Worm (Caenorhabditis elegans) whole organism, L1 larva: ENCODE measurements around the gene R07B1.8.

Source experiments
- C04F5.9 ChIP-seq: sonication (generic microtip); optimal IDR thresholded peaks from 2 replicates; lab custom pipeline; 2016; ENCODE audit warnings: missing genetic modification characterization, missing compliant biosample characterization
- C16A3.4 ChIP-seq: fragments of 150-350 bp; optimal IDR thresholded peaks from 2 replicates; lab custom pipeline; 2014; ENCODE audit warnings: missing biosample characterization, missing genetic modification characterization
- aha-1 ChIP-seq: fragments of 150-350 bp; optimal IDR thresholded peaks from 2 replicates; lab custom pipeline; 2014; ENCODE audit warnings: missing biosample characterization, missing genetic modification characterization
- alr-1 ChIP-seq: fragments of 200-800 bp; sonication (Bioruptor generic); optimal IDR thresholded peaks from 2 replicates; lab custom pipeline; 2018; ENCODE audit warnings: borderline replicate concordance, mild to moderate bottlenecking, missing genetic modification characterization, missing compliant biosample characterization
- blmp-1 ChIP-seq: fragments of 150-350 bp; optimal IDR thresholded peaks from 2 replicates; lab custom pipeline; 2014; ENCODE audit warnings: missing biosample characterization, missing genetic modification characterization
- ceh-63 ChIP-seq: fragments of 200-800 bp; sonication (Bioruptor generic); optimal IDR thresholded peaks from 2 replicates; lab custom pipeline; 2018; ENCODE audit warnings: mild to moderate bottlenecking, missing genetic modification characterization, missing compliant biosample characterization
- ceh-8 ChIP-seq: fragments of 200-800 bp; sonication (Bioruptor generic); optimal IDR thresholded peaks from 2 replicates; lab custom pipeline; 2018; ENCODE audit warnings: mild to moderate bottlenecking, missing genetic modification characterization, moderate library complexity, missing compliant biosample characterization
- ces-1 ChIP-seq: fragments of 150-350 bp; optimal IDR thresholded peaks from 2 replicates; lab custom pipeline; 2014; ENCODE audit warnings: missing biosample characterization, missing genetic modification reagents, missing genetic modification characterization
- dpl-1 ChIP-seq, 3 experiments: fragments of 150-350 bp in 2 of 3; sonication (generic microtip) in 1 of 3; optimal IDR thresholded peaks; 2 replicates each; lab custom pipeline; 2014 to 2017; ENCODE audit warnings: missing biosample characterization in 3 of 3, missing genetic modification characterization in 3 of 3, missing genetic modification reagents in 3 of 3
- dsc-1 ChIP-seq: sonication (generic microtip); optimal IDR thresholded peaks from 2 replicates; lab custom pipeline; 2016; ENCODE audit warnings: mild to moderate bottlenecking, missing genetic modification characterization, missing compliant biosample characterization
- efl-3 ChIP-seq: fragments of 200-800 bp; sonication (Bioruptor generic); optimal IDR thresholded peaks from 2 replicates; lab custom pipeline; 2018; ENCODE audit warnings: mild to moderate bottlenecking, missing genetic modification characterization, missing compliant biosample characterization
- egl-27 ChIP-seq, 2 experiments: fragments of 150-350 bp in 1 of 2; sonication (generic microtip); optimal IDR thresholded peaks; 3 replicates each; lab custom pipeline; 2017 to 2018; ENCODE audit warnings: missing biosample characterization in 2 of 2, missing genetic modification characterization in 2 of 2, missing genetic modification reagents in 2 of 2
- ets-5 ChIP-seq: fragments of 200-800 bp; sonication (Bioruptor generic); IDR thresholded peaks from 2 replicates; pipeline ENCODE4 v1.3.6; 2022; ENCODE audit warnings: missing genetic modification characterization, missing compliant biosample characterization
- fkh-10 ChIP-seq: sonication (generic microtip); optimal IDR thresholded peaks from 2 replicates; lab custom pipeline; 2017; ENCODE audit warnings: missing biosample characterization, missing genetic modification reagents, missing genetic modification characterization
- fkh-4 ChIP-seq: sonication (generic microtip); optimal IDR thresholded peaks from 2 replicates; lab custom pipeline; 2016; ENCODE audit warnings: missing compliant biosample characterization, missing genetic modification characterization, borderline replicate concordance
- fkh-8 ChIP-seq: sonication (generic microtip); optimal IDR thresholded peaks from 2 replicates; lab custom pipeline; 2016; ENCODE audit warnings: mild to moderate bottlenecking, missing genetic modification characterization, missing compliant biosample characterization
- irx-1 ChIP-seq: sonication (generic microtip); optimal IDR thresholded peaks from 2 replicates; lab custom pipeline; 2016; ENCODE audit warnings: missing genetic modification characterization, missing compliant biosample characterization
- isw-1 ChIP-seq: fragments of 200-800 bp; sonication (Bioruptor generic); IDR thresholded peaks from 2 replicates; pipeline ENCODE4 v1.3.6; 2022; ENCODE audit warnings: missing genetic modification characterization, missing compliant biosample characterization
- lin-13 ChIP-seq: fragments of 150-350 bp; optimal IDR thresholded peaks from 2 replicates; lab custom pipeline; 2014; ENCODE audit warnings: missing biosample characterization, missing genetic modification reagents, missing genetic modification characterization
- lin-14 ChIP-seq: fragments of 200-800 bp; sonication (Bioruptor generic); optimal IDR thresholded peaks from 2 replicates; lab custom pipeline; 2018; ENCODE audit warnings: mild to moderate bottlenecking, missing genetic modification characterization, moderate library complexity, missing compliant biosample characterization
- lin-15B ChIP-seq: fragments of 150-350 bp; sonication (generic microtip); optimal IDR thresholded peaks from 3 replicates; lab custom pipeline; 2014; ENCODE audit warnings: missing biosample characterization, missing genetic modification characterization
- lin-35 ChIP-seq, 2 experiments: fragments of 150-350 bp; optimal IDR thresholded peaks; 2 replicates each; lab custom pipeline; 2014; ENCODE audit warnings: missing biosample characterization in 2 of 2, missing genetic modification characterization in 2 of 2, missing genetic modification reagents in 2 of 2
- lin-39 ChIP-seq: fragments of 150-350 bp; optimal IDR thresholded peaks from 2 replicates; lab custom pipeline; 2014; ENCODE audit warnings: missing biosample characterization, missing genetic modification reagents, missing genetic modification characterization
- lsy-2 ChIP-seq, 2 experiments: fragments of 150-350 bp; optimal IDR thresholded peaks; 2 replicates each; lab custom pipeline; 2014; ENCODE audit warnings: missing biosample characterization in 2 of 2, missing genetic modification characterization in 2 of 2
- nhr-11 ChIP-seq: fragments of 150-350 bp; optimal IDR thresholded peaks from 2 replicates; lab custom pipeline; 2014; ENCODE audit warnings: missing biosample characterization, missing genetic modification characterization
- nhr-19 ChIP-seq: fragments of 200-800 bp; sonication (Bioruptor generic); conservative IDR thresholded peaks from 2 replicates; pipeline ENCODE4 v1.3.6; 2022; ENCODE audit warnings: missing genetic modification characterization, missing compliant biosample characterization
- nhr-237 ChIP-seq: fragments of 150-350 bp; optimal IDR thresholded peaks from 2 replicates; lab custom pipeline; 2014; ENCODE audit warnings: missing biosample characterization, missing genetic modification characterization
- nhr-28 ChIP-seq: fragments of 150-350 bp; optimal IDR thresholded peaks from 2 replicates; lab custom pipeline; 2014; ENCODE audit warnings: missing biosample characterization, missing genetic modification characterization
- nhr-71 ChIP-seq: sonication (generic microtip); optimal IDR thresholded peaks from 2 replicates; lab custom pipeline; 2016; ENCODE audit warnings: mild to moderate bottlenecking, missing genetic modification characterization, moderate library complexity, missing compliant biosample characterization
- nhr-76 ChIP-seq: sonication (generic microtip); optimal IDR thresholded peaks from 2 replicates; lab custom pipeline; 2017; ENCODE audit warnings: missing biosample characterization, missing genetic modification characterization
- nhr-90 ChIP-seq: sonication (generic microtip); optimal IDR thresholded peaks from 2 replicates; lab custom pipeline; 2016; ENCODE audit warnings: mild to moderate bottlenecking, missing genetic modification characterization, missing compliant biosample characterization; ENCODE audit not compliant: poor library complexity
- pag-3 ChIP-seq: sonication (generic microtip); optimal IDR thresholded peaks from 2 replicates; lab custom pipeline; 2017; ENCODE audit warnings: missing genetic modification characterization, mild to moderate bottlenecking, missing compliant biosample characterization, antibody characterized with exemption, borderline replicate concordance; ENCODE audit not compliant: insufficient read depth
- rnt-1 ChIP-seq: sonication (generic microtip); optimal IDR thresholded peaks from 2 replicates; lab custom pipeline; 2016; ENCODE audit warnings: mild to moderate bottlenecking, missing genetic modification characterization, moderate library complexity, missing compliant biosample characterization
- snpc-4 ChIP-seq: fragments of 150-350 bp; optimal IDR thresholded peaks from 2 replicates; lab custom pipeline; 2014; ENCODE audit warnings: missing biosample characterization, missing genetic modification characterization
- snu-23 ChIP-seq: sonication (generic microtip); optimal IDR thresholded peaks from 2 replicates; lab custom pipeline; 2016; ENCODE audit warnings: missing genetic modification characterization, missing compliant biosample characterization
- tbx-2 ChIP-seq: sonication (generic microtip); optimal IDR thresholded peaks from 2 replicates; lab custom pipeline; 2016; ENCODE audit warnings: missing genetic modification characterization, missing compliant biosample characterization
- tlp-1 ChIP-seq: fragments of 150-350 bp; optimal IDR thresholded peaks from 2 replicates; lab custom pipeline; 2014; ENCODE audit warnings: missing biosample characterization, missing genetic modification characterization
- unc-130 ChIP-seq: fragments of 150-350 bp; optimal IDR thresholded peaks from 2 replicates; lab custom pipeline; 2017; ENCODE audit warnings: missing biosample characterization, missing genetic modification characterization, inconsistent platforms
- unc-62 ChIP-seq: fragments of 150-350 bp; optimal IDR thresholded peaks from 2 replicates; lab custom pipeline; 2014; ENCODE audit warnings: missing biosample characterization, missing genetic modification reagents, missing genetic modification characterization
- unc-86 ChIP-seq: sonication (generic microtip); optimal IDR thresholded peaks from 2 replicates; lab custom pipeline; 2016; ENCODE audit warnings: missing genetic modification characterization, missing compliant biosample characterization
- zag-1 ChIP-seq: fragments of 150-350 bp; optimal IDR thresholded peaks from 2 replicates; lab custom pipeline; 2014; ENCODE audit warnings: missing biosample characterization, missing genetic modification characterization
- ztf-11 ChIP-seq, 2 experiments: sonication (generic microtip); optimal IDR thresholded peaks; 2 replicates each; lab custom pipeline; 2016 to 2017; ENCODE audit warnings: missing genetic modification characterization in 2 of 2, missing biosample characterization in 1 of 2, missing compliant biosample characterization in 1 of 2
- ztf-4 ChIP-seq: fragments of 150-350 bp; optimal IDR thresholded peaks from 2 replicates; lab custom pipeline; 2014; ENCODE audit warnings: missing biosample characterization, missing genetic modification characterization

Gene R07B1.8

DNA sequence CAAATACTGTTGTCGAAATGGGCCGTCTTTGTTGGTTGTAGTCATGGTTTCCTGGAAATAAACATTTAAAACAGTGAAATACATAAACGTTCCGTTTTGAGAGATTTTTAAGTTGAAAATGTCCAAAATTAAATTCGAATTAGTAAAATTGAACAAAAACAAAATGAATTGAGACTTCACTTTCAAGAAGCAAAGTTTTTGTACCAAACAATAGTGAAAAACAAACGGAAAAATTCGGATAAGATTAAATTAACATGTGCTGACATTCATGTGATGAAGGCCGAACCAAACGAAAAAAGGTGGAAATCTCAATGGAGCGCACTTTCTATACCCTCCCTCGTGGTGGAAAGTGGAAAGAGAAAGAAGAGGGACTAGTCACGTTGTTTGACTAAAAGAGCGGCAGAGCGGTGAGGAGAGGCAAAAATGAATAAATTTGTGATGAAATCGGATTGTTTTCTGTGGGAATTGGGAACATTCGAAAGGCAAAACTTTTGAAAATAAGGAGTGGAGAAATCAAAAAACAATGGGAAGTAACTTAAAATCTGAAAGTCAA lies 34.4 kb downstream of the R07B1.8 start, which contains the start of gene ipla-2 (continued):
- no peak for TF ChIP-seq unc-62 (GFP tag; lab: Kevin White, UChicago)
- peak; percentile 82 for TF ChIP-seq nhr-71 (tag; lab: Kevin White, UChicago)
- peak; percentile 77 for TF ChIP-seq fkh-8 (tag; lab: Kevin White, UChicago)
- no peak for TF ChIP-seq zag-1 (tag; lab: Kevin White, UChicago)

DNA sequence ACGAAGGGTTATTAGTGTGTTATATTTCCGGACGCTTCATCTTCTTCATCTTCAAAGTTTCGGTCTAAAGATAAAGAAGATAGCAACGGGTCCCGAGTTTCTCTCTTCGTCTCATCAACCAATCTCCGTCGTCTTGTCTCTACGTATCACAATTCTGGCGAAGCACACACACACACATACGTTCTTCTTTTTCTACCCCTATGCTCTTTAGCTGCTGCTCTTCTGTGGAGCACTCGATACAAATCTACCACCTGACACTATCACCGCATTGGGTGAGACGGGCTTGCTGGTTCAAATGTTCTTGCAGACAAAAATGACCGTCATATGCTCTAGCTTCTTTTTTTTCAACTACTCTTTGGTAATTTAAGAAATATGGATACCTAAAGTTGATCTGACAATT lies 40.1 kb downstream of the R07B1.8 start:
- peak; percentile 62 for TF ChIP-seq rnt-1 (tag; lab: Kevin White, UChicago)
- peak; percentile 52 for TF ChIP-seq lin-14 (GFP tag; lab: Kevin White, UChicago)
- no peak for TF ChIP-seq ceh-63
- TF ChIP-seq lsy-2 (tag; optimal IDR thresholded peaks at IDR 0.05; lab: Kevin White, UChicago): peak in 1 of 2 experiments; percentile 3
- TF ChIP-seq nhr-71 (tag; lab: Kevin White, UChicago): peak; percentile 40

DNA sequence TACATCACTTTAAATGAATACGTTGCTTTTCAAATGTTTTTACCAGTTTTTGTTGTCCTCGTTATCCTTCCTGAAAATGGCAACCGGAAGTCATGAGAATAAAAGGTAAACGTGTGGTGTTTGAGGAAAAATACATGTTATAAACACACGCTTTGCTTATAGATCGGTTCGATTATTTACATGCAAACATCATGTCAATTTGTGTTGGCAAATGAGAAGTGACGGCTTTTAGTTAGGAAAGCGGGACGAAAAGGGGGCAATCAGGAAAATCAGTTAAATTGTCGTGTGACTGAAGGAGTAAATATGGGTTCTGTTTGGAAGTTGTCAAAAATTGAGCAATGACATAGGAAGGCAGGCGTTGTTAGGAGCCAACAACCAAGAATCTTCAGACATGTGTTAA lies 41.2 kb downstream of the R07B1.8 start, which contains the start of gene rrc-1:
Gene rrc-1 (minus strand): TSS at position 74 of the 400 bp plus-strand sequence.
- no peak for TF ChIP-seq C16A3.4 (tag; lab: Kevin White, UChicago)
- peak; percentile 76 for TF ChIP-seq ceh-8 (GFP tag; lab: Kevin White, UChicago)

DNA sequence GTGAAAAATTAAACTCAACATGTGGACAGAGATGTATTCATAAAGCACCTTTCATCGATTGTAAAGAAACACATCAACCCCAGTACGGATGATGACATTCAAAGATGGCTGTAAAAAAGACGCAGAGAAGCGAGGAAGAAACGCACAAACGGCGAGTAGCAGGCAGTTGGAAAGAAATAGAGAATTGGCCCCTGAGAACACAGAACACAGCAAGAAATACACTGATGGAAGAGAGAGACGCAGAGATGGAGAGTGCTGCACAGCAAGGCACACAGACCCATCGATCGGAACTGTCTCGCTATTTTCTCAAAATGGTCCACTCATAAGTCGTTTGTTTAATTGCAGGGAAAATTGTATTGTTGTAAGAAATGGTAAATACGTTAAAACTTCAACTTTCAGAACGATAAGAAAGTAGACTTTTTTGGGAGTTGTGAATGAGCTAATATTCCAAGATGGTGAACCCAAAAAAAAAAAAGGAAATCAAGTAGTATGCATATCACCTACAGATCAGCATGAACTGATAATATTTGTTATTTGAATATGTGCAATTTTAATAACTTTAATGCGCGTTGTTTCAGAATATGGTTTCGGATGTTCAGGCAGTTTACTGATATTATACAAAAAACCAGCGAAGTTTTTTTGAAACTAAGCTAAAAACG lies 49.7 kb downstream of the R07B1.8 start:
- no peak for TF ChIP-seq pag-3
- TF ChIP-seq nhr-76 (tag; lab: Kevin White, UChicago): no peak
- TF ChIP-seq isw-1 (GFP tag; lab: Robert Waterston, UW): no peak
- TF ChIP-seq tlp-1 (tag; lab: Kevin White, UChicago): no peak
- no peak for TF ChIP-seq lin-15B (tag; lab: Kevin White, UChicago)
- no peak for TF ChIP-seq efl-3
- no peak for TF ChIP-seq ces-1
- TF ChIP-seq lin-35 (GFP tag; optimal IDR thresholded peaks at IDR 0.05; lab: Kevin White, UChicago): peak; percentile 36 to 60
- TF ChIP-seq unc-130 (tag; lab: Kevin White, UChicago): peak; percentile 10
- TF ChIP-seq egl-27 (tag; optimal IDR thresholded peaks at IDR 0.05; lab: Kevin White, UChicago): peak; percentile 0 to 22
- TF ChIP-seq ztf-11 (tag; optimal IDR thresholded peaks at IDR 0.05; lab: Kevin White, UChicago): no peak
- no peak for TF ChIP-seq ztf-4 (tag; lab: Kevin White, UChicago)
- peak; percentile 71 for TF ChIP-seq nhr-71 (tag; lab: Kevin White, UChicago)
- TF ChIP-seq nhr-19 (GFP tag; lab: Robert Waterston, UW): peak; percentile 25; the same call in 1 of the 2 replicates
- peak; percentile 56 for TF ChIP-seq blmp-1 (tag; lab: Kevin White, UChicago)
- TF ChIP-seq dsc-1 (tag; lab: Kevin White, UChicago): peak; percentile 25
- peak; percentile 33 for TF ChIP-seq nhr-90 (tag; lab: Kevin White, UChicago)
- TF ChIP-seq aha-1 (tag; lab: Kevin White, UChicago): no peak
- TF ChIP-seq nhr-11 (tag; lab: Kevin White, UChicago): no peak
- no peak for TF ChIP-seq ceh-8 (GFP tag; lab: Kevin White, UChicago)
- no peak for TF ChIP-seq irx-1 (tag; lab: Kevin White, UChicago)
- no peak for TF ChIP-seq zag-1 (tag; lab: Kevin White, UChicago)
- TF ChIP-seq fkh-10: no peak
- no peak for TF ChIP-seq unc-86 (tag; lab: Kevin White, UChicago)
- TF ChIP-seq alr-1 (tag; lab: Kevin White, UChicago): no peak
- TF ChIP-seq tbx-2 (tag; lab: Kevin White, UChicago): peak; percentile 45
- TF ChIP-seq fkh-4: no peak
- TF ChIP-seq lin-13 (GFP tag; lab: Kevin White, UChicago): no peak
- no peak for TF ChIP-seq fkh-8 (tag; lab: Kevin White, UChicago)
- TF ChIP-seq snpc-4 (tag; lab: Kevin White, UChicago): no peak
- no peak for TF ChIP-seq C04F5.9 (tag; lab: Kevin White, UChicago)
- peak; percentile 76 for TF ChIP-seq snu-23
- TF ChIP-seq lin-14 (GFP tag; lab: Kevin White, UChicago): peak; percentile 89
- no peak for TF ChIP-seq unc-62 (GFP tag; lab: Kevin White, UChicago)
- peak in 1 of 3 experiments; percentile 5 for TF ChIP-seq dpl-1 (GFP tag; optimal IDR thresholded peaks at IDR 0.05; lab: Kevin White, UChicago)
- no peak for TF ChIP-seq nhr-28 (tag; lab: Kevin White, UChicago)
- no peak for TF ChIP-seq lin-39
- TF ChIP-seq ets-5 (GFP tag; lab: Robert Waterston, UW): no peak
- no peak for TF ChIP-seq nhr-237 (tag; lab: Kevin White, UChicago)
